Fruit fly (Drosophila melanogaster) whole organism: ENCODE measurements around the gene CG32639.

Source experiments
- CG8478 ChIP-seq: fragments of >200 bp; optimal IDR thresholded peaks from 2 replicates; lab custom pipeline; 2018; ENCODE audit warnings: inconsistent platforms
- Dll ChIP-seq: fragments of >200 bp; optimal IDR thresholded peaks from 2 replicates; lab custom pipeline; 2017
- EcR ChIP-seq, 2 experiments: fragments of >200 bp; optimal IDR thresholded peaks; 2 replicates each; lab custom pipeline; 2017; ENCODE audit warnings: missing biosample characterization in 2 of 2, missing genetic modification characterization in 2 of 2, missing genetic modification reagents in 2 of 2
- pan ChIP-seq: fragments of >200 bp; optimal IDR thresholded peaks from 2 replicates; lab custom pipeline; 2017
- psq ChIP-seq: fragments of >200 bp; optimal IDR thresholded peaks from 2 replicates; lab custom pipeline; 2017
- usp ChIP-seq: fragments of >200 bp; optimal IDR thresholded peaks from 2 replicates; lab custom pipeline; 2017; ENCODE audit warnings: missing biosample characterization, missing genetic modification characterization, mixed read lengths

- TF ChIP-seq pan: no peak
- no peak for TF ChIP-seq psq
- TF ChIP-seq Dll (lab: Kevin White, UChicago): no peak
- no peak for TF ChIP-seq CG8478 (lab: Kevin White, UChicago)
- no peak for TF ChIP-seq EcR (GFP tag; optimal IDR thresholded peaks at IDR 0.05; lab: Kevin White, UChicago)
- TF ChIP-seq usp (GFP tag; lab: Kevin White, UChicago): no peak
These were observed 40.3 kb upstream of the CG32639 start for dm6 chrX:13276713-13277112.
